Fruit fly (Drosophila melanogaster): ENCODE results near the gene CG14610.
A peak's percentile ranks its signal among the peaks of the same experiment; 100 is the strongest.

CG14610 gene

DNA sequence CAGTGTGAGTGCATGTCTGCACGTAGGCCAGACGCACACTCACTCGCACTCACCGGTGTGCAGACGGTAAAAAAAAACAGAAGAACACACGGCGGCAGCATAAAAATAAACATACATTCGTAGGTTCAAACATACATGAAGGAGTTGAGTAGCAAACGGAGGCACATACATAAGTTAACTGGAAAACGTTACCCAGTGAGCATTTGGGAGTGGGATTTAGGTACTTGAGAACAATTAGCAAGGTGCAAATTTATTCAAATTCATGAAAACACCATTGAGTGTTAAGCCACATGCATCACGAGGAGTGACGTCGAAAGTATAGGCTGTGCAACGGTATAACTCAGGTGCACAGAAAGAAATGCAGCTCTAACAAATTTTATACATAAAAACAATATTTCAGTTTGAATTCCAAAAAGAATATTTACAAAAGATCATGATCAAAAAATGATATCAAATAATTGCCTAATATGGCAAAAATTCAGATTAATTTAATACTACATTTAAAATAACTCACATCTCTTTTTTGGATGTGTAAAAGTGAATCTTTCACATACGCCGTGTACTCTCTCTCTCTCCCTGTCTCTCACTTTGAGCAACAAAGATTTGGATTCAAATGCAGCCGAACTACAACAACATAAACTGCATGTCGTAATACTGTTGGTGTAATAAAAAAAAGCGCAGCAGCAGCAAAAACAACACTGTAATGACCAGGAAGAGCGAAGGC, 35.3 kb downstream of the CG14610 start (continued):
- TF ChIP-seq HLH54F (GFP tag; optimal IDR thresholded peaks at IDR 0.05): peak; percentile 49
- TF ChIP-seq CG2199 (GFP tag; IDR thresholded peaks at IDR 0.05): no peak
- TF ChIP-seq Poxn (GFP tag; IDR thresholded peaks at IDR 0.05): no peak
- TF ChIP-seq Doc3 (GFP tag; IDR thresholded peaks at IDR 0.05; ENCODE audit: partially characterized antibody): no peak
- no peak for TF ChIP-seq hb (GFP tag; IDR thresholded peaks at IDR 0.05; ENCODE audit: partially characterized antibody)
- TF ChIP-seq NfI (GFP tag; optimal IDR thresholded peaks at IDR 0.05): peak; percentile 80
- TF ChIP-seq CG31388 (GFP tag; optimal IDR thresholded peaks at IDR 0.05): peak; percentile 88
- TF ChIP-seq esg (GFP tag; conservative IDR thresholded peaks at IDR 0.05): no peak
- peak; percentile 93 for TF ChIP-seq CG10209 (GFP tag; optimal IDR thresholded peaks at IDR 0.05)
- TF ChIP-seq ara (GFP tag; IDR thresholded peaks at IDR 0.05): no peak
- TF ChIP-seq gsb (GFP tag; IDR thresholded peaks at IDR 0.05): no peak
- peak; percentile 97 for TF ChIP-seq CG4424 (GFP tag; optimal IDR thresholded peaks at IDR 0.05)
- peak; percentile 68 for TF ChIP-seq Sry-β (GFP tag; optimal IDR thresholded peaks at IDR 0.05)
- peak; percentile 85 for TF ChIP-seq tx (GFP tag; optimal IDR thresholded peaks at IDR 0.05)
- TF ChIP-seq CG12659 (GFP tag; optimal IDR thresholded peaks at IDR 0.05): peak; percentile 93
- TF ChIP-seq CG14710 (tag; optimal IDR thresholded peaks at IDR 0.05): peak; percentile 98
- TF ChIP-seq grau (tag; optimal IDR thresholded peaks at IDR 0.05): peak; percentile 94
- no peak for TF ChIP-seq Ada2b (GFP tag; IDR thresholded peaks at IDR 0.05)
- peak; percentile 72 for TF ChIP-seq CG10147 (GFP tag; optimal IDR thresholded peaks at IDR 0.05)
- TF ChIP-seq lab (GFP tag; optimal IDR thresholded peaks at IDR 0.05): peak; percentile 85
- TF ChIP-seq Med (GFP tag): peak; percentile 91
- no peak for TF ChIP-seq Mrtf (GFP tag; IDR thresholded peaks at IDR 0.05)
- TF ChIP-seq CG30431 (GFP tag; optimal IDR thresholded peaks at IDR 0.05): no peak
- TF ChIP-seq CG2120 (GFP tag; optimal IDR thresholded peaks at IDR 0.05): peak; percentile 48
- no peak for TF ChIP-seq Rx (GFP tag; IDR thresholded peaks at IDR 0.05)
- TF ChIP-seq Lpt (GFP tag; optimal IDR thresholded peaks at IDR 0.05): no peak
- peak; percentile 98 for TF ChIP-seq Blimp-1 (GFP tag; optimal IDR thresholded peaks at IDR 0.05)
- no peak for TF ChIP-seq MBD-R2 (GFP tag; IDR thresholded peaks at IDR 0.05)
- TF ChIP-seq chm (GFP tag; IDR thresholded peaks at IDR 0.05): no peak
- TF ChIP-seq dimm (GFP tag; IDR thresholded peaks at IDR 0.05): no peak
- peak; percentile 68 for TF ChIP-seq pho (GFP tag; optimal IDR thresholded peaks at IDR 0.05)
- TF ChIP-seq CG4854 (GFP tag; optimal IDR thresholded peaks at IDR 0.05): peak; percentile 81
- TF ChIP-seq ro (GFP tag; IDR thresholded peaks at IDR 0.05): no peak
- peak; percentile 69 for TF ChIP-seq sd (tag; optimal IDR thresholded peaks at IDR 0.05)
- TF ChIP-seq CG18262 (tag; optimal IDR thresholded peaks at IDR 0.05): peak; percentile 99
- TF ChIP-seq CG16863 (GFP tag; optimal IDR thresholded peaks at IDR 0.05): peak; percentile 91

DNA sequence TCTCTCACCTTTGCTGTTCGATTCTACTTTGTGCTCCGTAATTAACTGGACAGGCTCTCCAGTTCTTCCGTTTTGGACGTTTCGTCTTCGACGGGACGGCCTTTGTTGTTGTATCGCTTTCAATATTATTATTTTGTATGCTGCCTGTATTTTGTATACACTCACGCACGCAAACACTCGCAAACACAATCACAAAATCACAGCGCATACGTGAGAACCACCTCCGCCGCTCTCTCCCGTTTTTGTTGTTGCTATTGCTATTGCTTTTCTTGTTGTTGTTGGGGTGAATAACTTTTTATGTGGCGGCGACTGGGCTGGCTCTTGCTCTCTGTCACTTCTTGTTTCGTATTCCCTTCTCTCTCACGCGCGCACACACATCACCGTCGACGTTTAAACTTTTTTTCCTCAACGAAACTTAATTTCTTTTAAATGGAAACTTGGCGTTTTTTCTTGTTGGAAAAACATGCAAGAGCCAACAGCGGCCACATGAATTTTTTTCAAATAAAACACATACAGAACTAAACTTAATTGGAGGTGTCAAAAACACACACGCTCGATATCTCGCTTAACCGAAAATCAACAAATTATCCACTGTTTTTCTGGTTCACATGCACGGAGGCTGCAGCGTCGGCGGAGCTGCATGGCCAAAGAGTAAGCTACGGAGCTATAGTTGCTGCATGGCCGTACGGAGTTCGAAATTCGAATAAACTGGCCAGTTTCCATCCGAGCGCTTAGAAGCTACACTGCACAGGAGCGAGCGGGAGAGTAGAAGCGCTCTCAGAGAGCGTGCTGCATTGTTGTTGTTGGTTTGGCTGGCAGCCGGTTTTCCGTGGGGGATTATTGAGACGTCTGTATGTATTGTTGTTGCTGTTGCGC, 36.1 kb downstream of the CG14610 start:
- no peak for TF ChIP-seq jing (GFP tag; optimal IDR thresholded peaks at IDR 0.05)
- no peak for TF ChIP-seq tna (GFP tag; IDR thresholded peaks at IDR 0.05; ENCODE audit: partially characterized antibody)
- TF ChIP-seq Aef1 (GFP tag; IDR thresholded peaks at IDR 0.05): no peak
- peak; percentile 26 for TF ChIP-seq CG1832 (GFP tag; optimal IDR thresholded peaks at IDR 0.05)
- no peak for TF ChIP-seq tin (GFP tag; optimal IDR thresholded peaks at IDR 0.05)
- TF ChIP-seq ATbp (GFP tag; optimal IDR thresholded peaks at IDR 0.05): peak; percentile 45
- TF ChIP-seq Scr (GFP tag; IDR thresholded peaks at IDR 0.05; ENCODE audit: partially characterized antibody): no peak
- no peak for TF ChIP-seq MBD-R2 (GFP tag; IDR thresholded peaks at IDR 0.05)
- TF ChIP-seq gro (GFP tag; optimal IDR thresholded peaks at IDR 0.05): peak; percentile 36
- peak; percentile 83 to 97 for TF ChIP-seq Trl (optimal IDR thresholded peaks at IDR 0.05)
- peak; percentile 39 for TF ChIP-seq Trl (GFP tag; optimal IDR thresholded peaks at IDR 0.05)
- peak; percentile 15 for TF ChIP-seq CG2712 (tag; optimal IDR thresholded peaks at IDR 0.05)
- TF ChIP-seq CG10321 (GFP tag; IDR thresholded peaks at IDR 0.05): no peak
- TF ChIP-seq CG13424 (tag; optimal IDR thresholded peaks at IDR 0.05): no peak
- peak; percentile 33 for TF ChIP-seq CG11398 (GFP tag; optimal IDR thresholded peaks at IDR 0.05)
